Fruit fly (Drosophila melanogaster) Kc167 (cell line): ENCODE data around the gene BomT3.

ENCODE experiments used
- Myc ChIP-seq: fragments of >200 bp; optimal IDR thresholded peaks from 2 replicates; lab custom pipeline; 2017; ENCODE audit warnings: missing external identifiers
- Sin3A ChIP-seq: fragments of >200 bp; optimal IDR thresholded peaks from 2 replicates; lab custom pipeline; 2018; ENCODE audit warnings: missing external identifiers
- psq ChIP-seq: fragments of >200 bp; optimal IDR thresholded peaks from 2 replicates; lab custom pipeline; 2017; ENCODE audit warnings: missing external identifiers

- TF ChIP-seq Sin3A (lab: Kevin White, UChicago) = no peak
- no peak for TF ChIP-seq Myc (lab: Kevin White, UChicago)
- TF ChIP-seq psq (lab: Kevin White, UChicago) = no peak
Observed at dm6 chr3R:22057083-22057482, 29.1 kb downstream of the BomT3 start.
